Worm (Caenorhabditis elegans): ENCODE measurements around the gene irld-52.
"Not testable (repeated sequence)": the region's sequence is repeated elsewhere in the genome, so short reads cannot be mapped to it uniquely, and the experiment has no call there.

irld-52 gene

ce11 chrV:15803079-15803478 lies 23.6 kb downstream of the irld-52 start, which contains the start of gene srd-27:
srd-27 (plus strand) TSS chrV:15803379.
- not testable (repeated sequence) for TF ChIP-seq ceh-44, F44E2.7, Y48G9A.11 (GFP tag; IDR thresholded peaks at IDR 0.05)

DNA sequence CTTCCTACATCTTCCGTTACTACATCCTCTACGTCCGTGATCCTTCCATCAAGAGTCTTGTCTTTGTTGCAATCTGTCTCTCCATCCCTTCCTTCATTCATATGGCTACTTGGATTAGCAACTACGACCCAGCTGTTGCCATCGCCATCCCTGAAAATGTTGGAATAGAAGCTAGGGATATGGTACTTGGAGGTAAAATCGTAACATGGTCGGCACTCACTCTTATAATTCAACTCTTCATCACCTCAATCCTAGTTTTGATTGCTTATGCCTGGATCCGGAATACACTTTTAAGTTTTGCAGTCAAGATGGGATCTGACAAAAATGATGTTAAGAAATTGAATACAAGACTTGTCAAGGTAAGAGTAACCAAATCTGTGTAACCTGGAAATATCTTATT lies 24.3 kb downstream of the irld-52 start, which contains the start of gene T26E4.18:
Gene T26E4.18, minus strand, starts transcription at position 101 of the 400 bp plus-strand sequence.
- not testable (repeated sequence) for TF ChIP-seq php-3 (GFP tag; IDR thresholded peaks at IDR 0.05); egl-27 (tag; optimal IDR thresholded peaks at IDR 0.05); snpc-1.2 (GFP tag; IDR thresholded peaks at IDR 0.05)

- TF ChIP-seq F44E2.7 (GFP tag; IDR thresholded peaks at IDR 0.05); dpl-1 (GFP tag; optimal IDR thresholded peaks at IDR 0.05); hlh-30 (tag; optimal IDR thresholded peaks at IDR 0.05; ENCODE audit: insufficient read depth): not testable (repeated sequence)
Measured at ce11 chrV:15807420-15807819, 27.9 kb downstream of the irld-52 start, which contains the start of gene srsx-38. srsx-38 (minus strand) TSS chrV:15807520.

ce11 chrV:15809543-15809942 lies 30.1 kb downstream of the irld-52 start, which contains the start of gene srsx-36:
srsx-36 (minus strand) TSS chrV:15809643.
- TF ChIP-seq lin-38 (GFP tag; IDR thresholded peaks at IDR 0.05), result no peak
- TF ChIP-seq Y48G9A.11 (GFP tag; IDR thresholded peaks at IDR 0.05), result no peak
- no peak for TF ChIP-seq pha-4 (GFP tag; IDR thresholded peaks at IDR 0.05)
- TF ChIP-seq pha-4 (tag; optimal IDR thresholded peaks at IDR 0.05), result no peak

DNA sequence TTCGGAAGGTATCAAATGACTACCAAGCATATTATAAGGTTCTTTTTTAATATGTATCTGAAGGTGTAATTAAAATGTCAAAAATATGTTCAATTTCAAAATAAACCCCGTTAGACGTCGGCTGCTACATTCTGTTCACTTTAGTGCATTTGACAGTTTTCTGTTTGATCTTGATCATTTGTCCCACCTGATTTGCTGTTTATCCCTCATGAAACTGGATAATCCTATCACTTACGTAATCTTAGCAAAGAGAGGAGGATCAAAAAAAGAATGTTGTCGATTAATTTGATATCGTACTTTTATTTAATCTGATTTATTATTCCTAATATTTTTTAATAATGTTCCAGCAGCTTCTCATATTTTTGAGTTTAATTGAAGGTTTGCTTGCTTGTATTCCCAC lies 31.0 kb downstream of the irld-52 start, which contains the start of gene F54B8.1:
Gene F54B8.1, plus strand, starts transcription at position 301 of the 400 bp plus-strand sequence.
- no peak for TF ChIP-seq tra-1 (GFP tag; IDR thresholded peaks at IDR 0.05)
- no peak for TF ChIP-seq ceh-82 (tag; optimal IDR thresholded peaks at IDR 0.05)
- TF ChIP-seq dmd-6 (GFP tag; IDR thresholded peaks at IDR 0.05), result no peak
- no peak for TF ChIP-seq ceh-44 (GFP tag; IDR thresholded peaks at IDR 0.05)
- TF ChIP-seq egl-27 (tag; optimal IDR thresholded peaks at IDR 0.05), result no peak
- no peak for TF ChIP-seq ceh-32 (tag; optimal IDR thresholded peaks at IDR 0.05; ENCODE audit: poor library complexity)
- no peak for TF ChIP-seq spr-1 (tag; optimal IDR thresholded peaks at IDR 0.05)
- no peak for TF ChIP-seq nhr-237 (tag; optimal IDR thresholded peaks at IDR 0.05)
- no peak for TF ChIP-seq lin-1 (GFP tag; IDR thresholded peaks at IDR 0.05)
- TF ChIP-seq Y5F2A.4 (GFP tag; optimal IDR thresholded peaks at IDR 0.05), result no peak

ce11 chrV:15811982-15812381 lies 32.5 kb downstream of the irld-52 start, which contains the start of gene nhr-282:
nhr-282 (plus strand) TSS chrV:15812282.
- not testable (repeated sequence) for TF ChIP-seq mep-1 (tag; optimal IDR thresholded peaks at IDR 0.05); ceh-62 (tag; optimal IDR thresholded peaks at IDR 0.05); unc-62 (GFP tag; optimal IDR thresholded peaks at IDR 0.05 in 1 of 2); unc-62 (tag; optimal IDR thresholded peaks at IDR 0.05)

- TF ChIP-seq mxl-3 (GFP tag; optimal IDR thresholded peaks at IDR 0.05) (peak; percentile 31), aha-1 (tag) (peak; percentile 32), zip-2 (tag; optimal IDR thresholded peaks at IDR 0.05) (peak; percentile 71), dmd-6 (GFP tag; IDR thresholded peaks at IDR 0.05) (peak; percentile 12; the same call in 1 of the 2 replicates), saeg-2 (GFP tag; IDR thresholded peaks at IDR 0.05) (no peak), nhr-28 (tag; optimal IDR thresholded peaks at IDR 0.05) (peak; percentile 43), F10B5.3 (tag; optimal IDR thresholded peaks at IDR 0.05) (no peak), hlh-30 (tag; optimal IDR thresholded peaks at IDR 0.05; ENCODE audit: insufficient read depth) (peak; percentile 24), nhr-111 (GFP tag; optimal IDR thresholded peaks at IDR 0.05) (no peak)
Measured at ce11 chrV:15815962-15816432, 36.5 kb downstream of the irld-52 start, which contains the start of the genes fbxa-69 and F54B8.4. fbxa-69 (minus strand) TSS chrV:15815971. F54B8.4 (plus strand) TSS chrV:15816382.
